Fruit fly (Drosophila melanogaster): ENCODE data around the gene Cpr67B.
A peak's percentile ranks its signal among the peaks of the same experiment; 100 is the strongest.

The Cpr67B gene

DNA sequence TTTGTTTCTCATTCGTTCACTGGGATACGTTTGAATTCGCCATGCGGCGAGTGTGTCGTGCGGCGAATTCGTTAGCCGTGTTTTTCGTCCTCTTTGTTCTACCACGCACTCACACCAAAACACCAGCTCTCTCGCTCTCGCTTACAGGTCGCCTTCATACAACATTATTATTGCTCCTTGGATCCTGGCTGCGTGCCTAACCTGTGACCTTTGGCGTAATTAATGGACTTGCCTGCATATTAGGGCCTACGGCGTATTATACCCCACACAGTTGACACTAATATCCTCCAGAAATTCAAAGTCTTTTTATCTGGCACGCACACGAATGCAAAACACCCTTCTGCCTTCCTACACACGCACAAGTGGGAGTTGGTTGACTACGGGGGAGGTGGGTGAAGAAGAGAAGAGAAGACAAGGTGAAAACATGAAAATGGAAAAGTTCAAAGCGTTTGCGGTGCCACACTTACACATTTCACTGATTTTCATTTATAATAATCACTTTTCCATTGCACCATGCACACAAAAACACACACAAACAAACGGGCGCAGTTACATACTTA is 5.5 kb downstream of the Cpr67B start:
- TF ChIP-seq Hr96 (GFP tag; optimal IDR thresholded peaks at IDR 0.05), result no peak
- TF ChIP-seq Mnt (GFP tag; optimal IDR thresholded peaks at IDR 0.05), result no peak
- TF ChIP-seq pad (GFP tag; optimal IDR thresholded peaks at IDR 0.05), result no peak
- TF ChIP-seq CG12768 (GFP tag; optimal IDR thresholded peaks at IDR 0.05), result no peak
- no peak for TF ChIP-seq bab1 (GFP tag; optimal IDR thresholded peaks at IDR 0.05)

DNA sequence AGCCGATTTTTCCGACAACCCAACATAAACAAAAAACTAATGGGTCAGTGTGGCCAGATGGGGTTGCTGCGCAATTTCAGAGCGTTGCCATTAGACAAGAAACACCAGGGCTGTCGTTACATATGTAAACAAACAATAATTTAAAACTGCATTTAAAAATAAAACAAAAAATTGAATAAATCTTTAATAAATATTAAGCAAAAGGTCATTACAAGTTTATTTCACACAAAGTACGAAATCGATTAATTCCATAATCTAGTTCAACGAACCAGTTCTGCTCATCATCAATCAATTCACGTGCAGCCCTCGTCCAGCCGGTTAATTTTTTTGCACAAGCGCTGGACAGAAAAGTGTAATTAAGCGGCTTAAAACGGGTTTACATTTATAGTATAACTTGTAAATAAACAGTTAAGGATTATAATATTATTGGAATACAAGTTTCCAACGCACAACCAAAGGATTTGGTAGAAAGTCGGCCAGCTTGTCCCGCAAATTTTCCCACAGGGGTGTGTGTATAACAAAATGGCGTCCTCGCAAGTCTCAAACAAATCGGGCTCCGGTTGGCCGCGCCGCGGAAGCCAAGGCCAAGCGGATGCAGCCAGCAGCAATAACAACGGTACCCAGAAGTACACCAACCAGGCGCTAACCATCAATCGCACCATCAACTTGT is 6.3 kb downstream of the Cpr67B start, which contains the start of the genes CG4022 and Cpsf5:
CG4022 (minus strand) TSS at position 79 of the 670 bp plus-strand sequence.
Cpsf5 (plus strand) TSS at position 285 of the 670 bp plus-strand sequence.
- TF ChIP-seq CG1620 (GFP tag; optimal IDR thresholded peaks at IDR 0.05), result peak; percentile 84
- TF ChIP-seq kay (GFP tag; ENCODE audit: borderline replicate concordance), result peak; percentile 87
- TF ChIP-seq CG7101 (tag; optimal IDR thresholded peaks at IDR 0.05), result peak; percentile 88
- TF ChIP-seq CG14711 (tag; optimal IDR thresholded peaks at IDR 0.05), result peak; percentile 85
- TF ChIP-seq cnc (optimal IDR thresholded peaks at IDR 0.05), result no peak
- peak; percentile 78 for TF ChIP-seq CG12768 (GFP tag; optimal IDR thresholded peaks at IDR 0.05)
- peak; percentile 84 for TF ChIP-seq CG33017 (tag; optimal IDR thresholded peaks at IDR 0.05)
- TF ChIP-seq CG11617 (GFP tag; optimal IDR thresholded peaks at IDR 0.05), result peak; percentile 90
- peak; percentile 72 for TF ChIP-seq tj (GFP tag; optimal IDR thresholded peaks at IDR 0.05)
- peak; percentile 66 for TF ChIP-seq cic (GFP tag; optimal IDR thresholded peaks at IDR 0.05)
- TF ChIP-seq CG5204 (GFP tag; optimal IDR thresholded peaks at IDR 0.05), result no peak
- peak; percentile 74 for TF ChIP-seq ovo (GFP tag; optimal IDR thresholded peaks at IDR 0.05)
- TF ChIP-seq Crg-1 (GFP tag; optimal IDR thresholded peaks at IDR 0.05), result peak; percentile 77
- TF ChIP-seq Mnt (GFP tag; optimal IDR thresholded peaks at IDR 0.05), result peak; percentile 89
- peak; percentile 61 for TF ChIP-seq pad (GFP tag; optimal IDR thresholded peaks at IDR 0.05)
- TF ChIP-seq bab1 (GFP tag; optimal IDR thresholded peaks at IDR 0.05), result peak; percentile 80
- no peak for TF ChIP-seq Hr96 (GFP tag; optimal IDR thresholded peaks at IDR 0.05)
- TF ChIP-seq toe (GFP tag; optimal IDR thresholded peaks at IDR 0.05), result peak; percentile 91
- peak; percentile 83 for TF ChIP-seq CG7045 (GFP tag; optimal IDR thresholded peaks at IDR 0.05)
- TF ChIP-seq Clk (GFP tag; optimal IDR thresholded peaks at IDR 0.05), result peak; percentile 62

DNA sequence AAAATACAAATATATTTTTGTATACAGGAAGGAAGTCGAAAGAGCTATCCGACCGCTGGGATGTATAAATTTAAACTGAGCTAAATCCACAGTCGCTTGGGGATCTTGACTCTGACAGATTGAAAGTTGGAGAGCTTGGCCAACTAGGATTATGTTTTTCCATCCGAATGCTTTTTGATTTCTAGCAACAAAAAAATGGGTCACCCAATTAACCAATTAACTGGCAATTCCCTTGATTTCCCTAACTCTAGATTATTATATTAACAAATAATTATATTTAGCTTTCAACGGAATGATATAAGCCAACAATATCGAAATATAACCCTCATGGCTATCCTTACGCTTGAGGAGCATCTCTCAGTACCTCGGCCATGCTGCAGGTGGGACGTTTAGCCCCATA is 12.7 kb downstream of the Cpr67B start, which contains the start of gene CG3982:
CG3982 (minus strand) TSS at position 101 of the 400 bp plus-strand sequence.
- TF ChIP-seq Clk (GFP tag; optimal IDR thresholded peaks at IDR 0.05) (no peak), CG12768 (GFP tag; optimal IDR thresholded peaks at IDR 0.05) (no peak), CG5204 (GFP tag; optimal IDR thresholded peaks at IDR 0.05) (no peak), cnc (optimal IDR thresholded peaks at IDR 0.05) (no peak), CG33017 (tag; optimal IDR thresholded peaks at IDR 0.05) (no peak), bab1 (GFP tag; optimal IDR thresholded peaks at IDR 0.05) (no peak), CG14711 (tag; optimal IDR thresholded peaks at IDR 0.05) (no peak), Crg-1 (GFP tag; optimal IDR thresholded peaks at IDR 0.05) (no peak), kay (GFP tag; ENCODE audit: borderline replicate concordance) (no peak), Mnt (GFP tag; optimal IDR thresholded peaks at IDR 0.05) (no peak), toe (GFP tag; optimal IDR thresholded peaks at IDR 0.05) (no peak), tj (GFP tag; optimal IDR thresholded peaks at IDR 0.05) (no peak), Hr96 (GFP tag; optimal IDR thresholded peaks at IDR 0.05) (no peak), pad (GFP tag; optimal IDR thresholded peaks at IDR 0.05) (no peak), CG7045 (GFP tag; optimal IDR thresholded peaks at IDR 0.05) (no peak), CG7101 (tag; optimal IDR thresholded peaks at IDR 0.05) (no peak), cic (GFP tag; optimal IDR thresholded peaks at IDR 0.05) (no peak), ovo (GFP tag; optimal IDR thresholded peaks at IDR 0.05) (no peak), CG1620 (GFP tag; optimal IDR thresholded peaks at IDR 0.05) (no peak)

DNA sequence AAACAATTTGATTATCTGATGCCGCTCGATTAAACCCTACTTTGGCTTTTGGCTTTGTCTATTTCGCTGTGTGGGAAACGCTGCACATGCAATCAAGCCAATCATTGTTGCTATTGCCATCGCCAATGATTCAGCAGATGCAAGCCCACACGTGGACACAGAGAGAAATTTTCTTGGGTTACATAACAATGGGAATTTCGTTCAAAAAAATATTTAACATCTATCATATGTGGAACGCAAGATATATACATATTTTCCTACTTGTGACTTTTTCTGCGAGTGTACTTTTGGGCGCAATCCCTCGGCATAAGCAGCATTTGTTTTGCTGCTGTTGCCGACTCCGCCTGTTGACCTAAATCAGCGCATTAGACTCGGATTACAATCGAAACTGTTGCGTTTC is 14.7 kb downstream of the Cpr67B start:
- TF ChIP-seq cnc (optimal IDR thresholded peaks at IDR 0.05) (peak; percentile 40 to 63), CG14711 (tag; optimal IDR thresholded peaks at IDR 0.05) (no peak), CG5204 (GFP tag; optimal IDR thresholded peaks at IDR 0.05) (peak; percentile 35), bab1 (GFP tag; optimal IDR thresholded peaks at IDR 0.05) (peak; percentile 41), CG12768 (GFP tag; optimal IDR thresholded peaks at IDR 0.05) (peak; percentile 24), Hr96 (GFP tag; optimal IDR thresholded peaks at IDR 0.05) (peak; percentile 38), tj (GFP tag; optimal IDR thresholded peaks at IDR 0.05) (peak; percentile 54), toe (GFP tag; optimal IDR thresholded peaks at IDR 0.05) (no peak)

DNA sequence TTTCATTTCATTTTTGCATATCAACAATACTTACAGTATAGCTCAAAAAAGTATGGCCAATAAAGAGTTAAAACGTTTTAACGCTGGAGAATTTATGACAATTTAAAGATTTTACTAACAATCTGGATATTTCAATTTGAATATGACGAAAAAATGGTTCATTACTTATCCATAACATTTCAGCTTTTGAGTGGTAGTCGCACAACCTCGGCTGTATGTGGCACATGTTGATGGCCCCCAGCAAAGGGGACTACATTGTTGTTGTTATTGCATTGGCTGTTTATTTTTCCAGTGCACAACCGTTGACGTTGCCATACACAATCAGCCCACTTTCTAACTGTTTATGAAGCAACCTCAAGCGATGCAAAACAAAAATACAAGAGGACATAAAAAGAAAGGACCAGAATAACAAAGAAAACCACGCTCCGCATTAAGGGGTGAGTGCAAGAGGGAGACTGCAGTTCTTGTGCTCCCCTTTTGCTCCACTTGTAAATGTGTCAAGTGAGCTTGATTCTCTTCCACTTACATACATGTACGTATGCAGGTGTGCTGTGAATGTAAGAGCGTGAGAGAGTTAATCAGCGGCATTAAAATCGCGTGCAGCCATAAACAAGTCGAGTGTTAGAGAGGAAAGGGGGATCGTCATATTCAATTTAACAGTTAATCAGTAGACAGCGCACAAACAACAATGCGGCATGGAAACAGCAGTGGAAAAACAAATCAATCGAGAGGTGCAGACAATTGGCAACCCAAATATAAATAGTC is 15.6 kb downstream of the Cpr67B start:
- peak; percentile 61 for TF ChIP-seq Clk (GFP tag; optimal IDR thresholded peaks at IDR 0.05)
- peak; percentile 88 for TF ChIP-seq CG12768 (GFP tag; optimal IDR thresholded peaks at IDR 0.05)
- peak; percentile 87 for TF ChIP-seq cic (GFP tag; optimal IDR thresholded peaks at IDR 0.05)
- TF ChIP-seq cnc (optimal IDR thresholded peaks at IDR 0.05), result no peak
- peak; percentile 95 for TF ChIP-seq CG7045 (GFP tag; optimal IDR thresholded peaks at IDR 0.05)
- peak; percentile 94 for TF ChIP-seq tj (GFP tag; optimal IDR thresholded peaks at IDR 0.05)
- TF ChIP-seq CG5204 (GFP tag; optimal IDR thresholded peaks at IDR 0.05), result peak; percentile 89
- peak; percentile 91 for TF ChIP-seq CG14711 (tag; optimal IDR thresholded peaks at IDR 0.05)
- peak; percentile 58 for TF ChIP-seq toe (GFP tag; optimal IDR thresholded peaks at IDR 0.05)
- peak; percentile 80 for TF ChIP-seq Hr96 (GFP tag; optimal IDR thresholded peaks at IDR 0.05)
- TF ChIP-seq ovo (GFP tag; optimal IDR thresholded peaks at IDR 0.05), result peak; percentile 84
- TF ChIP-seq Crg-1 (GFP tag; optimal IDR thresholded peaks at IDR 0.05), result peak; percentile 87
- peak; percentile 84 for TF ChIP-seq CG1620 (GFP tag; optimal IDR thresholded peaks at IDR 0.05)
- peak; percentile 96 for TF ChIP-seq kay (GFP tag; ENCODE audit: borderline replicate concordance)
- peak; percentile 98 for TF ChIP-seq bab1 (GFP tag; optimal IDR thresholded peaks at IDR 0.05)
- peak; percentile 92 for TF ChIP-seq pad (GFP tag; optimal IDR thresholded peaks at IDR 0.05)
- TF ChIP-seq Mnt (GFP tag; optimal IDR thresholded peaks at IDR 0.05), result peak; percentile 89
- peak; percentile 95 for TF ChIP-seq CG7101 (tag; optimal IDR thresholded peaks at IDR 0.05)
- TF ChIP-seq CG33017 (tag; optimal IDR thresholded peaks at IDR 0.05), result peak; percentile 96
- peak; percentile 95 for TF ChIP-seq CG11617 (GFP tag; optimal IDR thresholded peaks at IDR 0.05)

Measured in whole organism, adult.